Fruit fly (Drosophila melanogaster) whole organism: ENCODE results near the gene CG46313.

Source experiments
- CG8478 ChIP-seq: fragments of >200 bp; optimal IDR thresholded peaks from 2 replicates; lab custom pipeline; 2018; ENCODE audit warnings: inconsistent platforms
- Dll ChIP-seq: fragments of >200 bp; optimal IDR thresholded peaks from 2 replicates; lab custom pipeline; 2017
- EcR ChIP-seq, 2 experiments: fragments of >200 bp; optimal IDR thresholded peaks; 2 replicates each; lab custom pipeline; 2017; ENCODE audit warnings: missing biosample characterization in 2 of 2, missing genetic modification characterization in 2 of 2, missing genetic modification reagents in 2 of 2
- pan ChIP-seq: fragments of >200 bp; optimal IDR thresholded peaks from 2 replicates; lab custom pipeline; 2017
- psq ChIP-seq: fragments of >200 bp; optimal IDR thresholded peaks from 2 replicates; lab custom pipeline; 2017
- usp ChIP-seq: fragments of >200 bp; optimal IDR thresholded peaks from 2 replicates; lab custom pipeline; 2017; ENCODE audit warnings: missing biosample characterization, missing genetic modification characterization, mixed read lengths

DNA sequence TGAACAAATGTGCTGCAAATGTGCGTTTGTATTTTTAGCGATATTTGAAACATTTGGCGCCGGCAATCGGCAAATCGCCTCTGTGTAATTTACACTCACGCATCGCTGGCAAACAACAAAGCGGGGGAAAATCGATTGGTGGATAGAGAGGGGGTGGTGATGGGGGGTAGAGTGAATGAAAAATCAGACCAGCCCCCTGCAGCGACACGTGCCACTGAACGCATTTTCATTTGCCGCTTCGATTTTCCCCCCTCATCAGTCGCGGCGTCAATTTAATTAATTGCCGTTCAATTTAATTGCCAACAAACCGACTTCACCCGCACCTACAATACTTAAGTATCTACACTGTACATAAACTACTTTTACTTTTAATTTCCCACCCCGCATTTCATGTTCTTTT lies 42.9 kb upstream of the CG46313 start:
- no peak for TF ChIP-seq CG8478 (lab: Kevin White, UChicago)
- TF ChIP-seq pan (lab: Kevin White, UChicago) = no peak
- no peak for TF ChIP-seq usp (GFP tag; lab: Kevin White, UChicago)
- no peak for TF ChIP-seq Dll (lab: Kevin White, UChicago)
- TF ChIP-seq EcR (GFP tag; optimal IDR thresholded peaks at IDR 0.05; lab: Kevin White, UChicago) = peak in 1 of 2 experiments; percentile 5
- no peak for TF ChIP-seq psq (lab: Kevin White, UChicago)
